Fruit fly (Drosophila melanogaster): Measurements from ENCODE around the gene Sugb.

DNA sequence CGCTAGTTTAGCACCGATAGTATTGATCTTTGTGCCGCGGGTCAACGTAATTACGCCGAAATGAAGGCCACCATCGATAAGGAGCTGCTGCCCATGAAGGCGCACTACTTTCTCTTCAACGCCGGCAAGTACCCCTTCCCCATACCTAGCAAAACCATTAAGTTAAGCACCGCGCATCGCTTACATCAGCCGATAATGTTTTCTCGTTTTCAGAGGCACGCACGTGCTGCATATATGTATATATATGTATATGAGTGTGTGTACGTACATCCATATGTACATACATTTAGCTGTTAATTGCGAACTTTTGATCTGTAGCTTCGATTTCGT lies 707 bp downstream of the Sugb start:
- no peak for TF ChIP-seq CG15011 (GFP tag; optimal IDR thresholded peaks at IDR 0.05)
- no peak for TF ChIP-seq CG4404 (GFP tag; IDR thresholded peaks at IDR 0.05)

Data from whole organism, embryonic.